Fruit fly (Drosophila melanogaster) whole organism, prepupa: ENCODE results near the gene CG1492.

Experiments
- Blimp-1 ChIP-seq: fragments of 200-800 bp; sonication (Bioruptor generic); optimal IDR thresholded peaks from 3 replicates; lab custom pipeline; 2017; ENCODE audit warnings: missing biosample characterization, missing genetic modification characterization, mild to moderate bottlenecking, moderate library complexity, missing genetic modification reagents
- CG10631 ChIP-seq: fragments of 200-800 bp; sonication (Bioruptor generic); optimal IDR thresholded peaks from 2 replicates; lab custom pipeline; 2016; ENCODE audit warnings: missing biosample characterization, missing genetic modification characterization
- CG11762 ChIP-seq: fragments of 200-800 bp; sonication (Bioruptor generic); optimal IDR thresholded peaks from 3 replicates; lab custom pipeline; 2016; ENCODE audit warnings: missing biosample characterization, missing genetic modification characterization; ENCODE audit not compliant: insufficient read depth
- CG15336 ChIP-seq: fragments of 200-800 bp; sonication (Bioruptor generic); IDR thresholded peaks from 2 replicates; pipeline ENCODE4 v1.3.6; 2022; ENCODE audit warnings: missing biosample characterization, missing genetic modification characterization
- CG1621 ChIP-seq: fragments of 200-800 bp; sonication (Bioruptor generic); optimal IDR thresholded peaks from 3 replicates; lab custom pipeline; 2018; ENCODE audit warnings: missing biosample characterization, mild to moderate bottlenecking, missing genetic modification characterization
- CG16779 ChIP-seq: fragments of 200-800 bp; sonication (Bioruptor generic); optimal IDR thresholded peaks from 3 replicates; lab custom pipeline; 2017; ENCODE audit warnings: missing biosample characterization, mild to moderate bottlenecking, missing genetic modification characterization
- CG3032 ChIP-seq: fragments of 200-800 bp; optimal IDR thresholded peaks from 2 replicates; lab custom pipeline; 2019; ENCODE audit warnings: missing biosample characterization, mild to moderate bottlenecking, missing genetic modification characterization, moderate library complexity
- CG31627 ChIP-seq: fragments of 200-800 bp; sonication (Bioruptor generic); optimal IDR thresholded peaks from 3 replicates; lab custom pipeline; 2016; ENCODE audit warnings: missing biosample characterization, missing genetic modification characterization
- CG32006 ChIP-seq: fragments of 200-800 bp; sonication (Bioruptor generic); optimal IDR thresholded peaks from 3 replicates; lab custom pipeline; 2017; ENCODE audit warnings: missing biosample characterization, mild to moderate bottlenecking, missing genetic modification characterization
- CG6163 ChIP-seq: fragments of 200-800 bp; sonication (Bioruptor generic); IDR thresholded peaks from 3 replicates; pipeline ENCODE4 v1.3.6; 2022; ENCODE audit warnings: missing biosample characterization, missing genetic modification characterization
- CG6276 ChIP-seq: fragments of 200-800 bp; sonication (Bioruptor generic); optimal IDR thresholded peaks from 2 replicates; lab custom pipeline; 2017; ENCODE audit warnings: missing biosample characterization, mild to moderate bottlenecking, missing genetic modification characterization
- CG6854 ChIP-seq: fragments of 200-800 bp; sonication (Bioruptor generic); optimal IDR thresholded peaks from 2 replicates; lab custom pipeline; 2017; ENCODE audit warnings: missing biosample characterization, mild to moderate bottlenecking, missing genetic modification characterization
- CG7368 ChIP-seq: fragments of 200-800 bp; sonication (Bioruptor generic); optimal IDR thresholded peaks from 3 replicates; lab custom pipeline; 2016; ENCODE audit warnings: missing biosample characterization, missing genetic modification characterization
- CG8319 ChIP-seq: fragments of 200-800 bp; sonication (Bioruptor generic); optimal IDR thresholded peaks from 3 replicates; lab custom pipeline; 2016; ENCODE audit warnings: missing biosample characterization, missing genetic modification characterization
- Eip75B ChIP-seq: fragments of 200-800 bp; sonication (Bioruptor generic); optimal IDR thresholded peaks from 3 replicates; lab custom pipeline; 2016; ENCODE audit warnings: missing biosample characterization, missing genetic modification characterization
- Eip78C ChIP-seq: fragments of 200-800 bp; sonication (Bioruptor generic); peaks from one replicate; lab custom pipeline; 2016; ENCODE audit warnings: missing biosample characterization, missing genetic modification characterization
- Eip93F ChIP-seq: fragments of 200-800 bp; sonication (Bioruptor generic); optimal IDR thresholded peaks from 2 replicates; lab custom pipeline; 2016; ENCODE audit warnings: missing biosample characterization, mild to moderate bottlenecking, missing genetic modification characterization
- Ets96B ChIP-seq: fragments of 200-800 bp; optimal IDR thresholded peaks from 2 replicates; lab custom pipeline; 2019; ENCODE audit warnings: missing biosample characterization, mild to moderate bottlenecking, missing genetic modification characterization, moderate library complexity
- Gug ChIP-seq: fragments of 200-800 bp; sonication (Bioruptor generic); IDR thresholded peaks from 2 replicates; pipeline ENCODE4 v1.3.6; 2022; ENCODE audit warnings: missing biosample characterization, missing genetic modification characterization
- Hr38 ChIP-seq: sonication (Bioruptor generic); optimal IDR thresholded peaks from 2 replicates; lab custom pipeline; 2016; ENCODE audit warnings: missing biosample characterization, missing genetic modification characterization
- Hr39 ChIP-seq: fragments of 200-800 bp; sonication (Bioruptor generic); optimal IDR thresholded peaks from 2 replicates; lab custom pipeline; 2016; ENCODE audit warnings: missing biosample characterization, missing genetic modification characterization
- Met ChIP-seq: fragments of 200-800 bp; sonication (Bioruptor generic); optimal IDR thresholded peaks from 3 replicates; lab custom pipeline; 2016; ENCODE audit warnings: missing biosample characterization, missing genetic modification characterization
- OdsH ChIP-seq: fragments of 200-800 bp; sonication (Bioruptor generic); optimal IDR thresholded peaks from 3 replicates; lab custom pipeline; 2016; ENCODE audit warnings: missing biosample characterization, missing genetic modification characterization
- Smox ChIP-seq: fragments of 200-800 bp; sonication (Bioruptor generic); optimal IDR thresholded peaks from 3 replicates; lab custom pipeline; 2016; ENCODE audit warnings: missing biosample characterization, missing genetic modification characterization
- Sox102F ChIP-seq: fragments of 200-800 bp; sonication (Bioruptor generic); optimal IDR thresholded peaks from 2 replicates; lab custom pipeline; 2016; ENCODE audit warnings: missing biosample characterization, mild to moderate bottlenecking, missing genetic modification characterization
- Sox14 ChIP-seq: fragments of 200-800 bp; sonication (Bioruptor generic); optimal IDR thresholded peaks from 3 replicates; lab custom pipeline; 2016; ENCODE audit warnings: missing biosample characterization, missing genetic modification characterization
- achi ChIP-seq: fragments of 200-800 bp; sonication (Bioruptor generic); optimal IDR thresholded peaks from 3 replicates; lab custom pipeline; 2016; ENCODE audit warnings: missing biosample characterization, missing genetic modification characterization
- cyc ChIP-seq: fragments of 200-800 bp; sonication (Bioruptor generic); optimal IDR thresholded peaks from 3 replicates; lab custom pipeline; 2016; ENCODE audit warnings: missing biosample characterization, missing genetic modification characterization
- dac ChIP-seq: fragments of 200-800 bp; sonication (Bioruptor generic); optimal IDR thresholded peaks from 2 replicates; lab custom pipeline; 2017; ENCODE audit warnings: missing biosample characterization, mild to moderate bottlenecking, missing genetic modification characterization
- dsx ChIP-seq: fragments of 200-800 bp; optimal IDR thresholded peaks from 3 replicates; lab custom pipeline; 2019; ENCODE audit warnings: missing biosample characterization, mild to moderate bottlenecking, missing genetic modification characterization, moderate library complexity; ENCODE audit not compliant: poor library complexity, severe bottlenecking
- esn ChIP-seq: fragments of 200-800 bp; sonication (Bioruptor generic); optimal IDR thresholded peaks from 2 replicates; lab custom pipeline; 2016; ENCODE audit warnings: missing biosample characterization, mild to moderate bottlenecking, missing genetic modification characterization, moderate library complexity
- fkh ChIP-seq: fragments of 200-800 bp; sonication (Bioruptor generic); optimal IDR thresholded peaks from 3 replicates; lab custom pipeline; 2017; ENCODE audit warnings: missing biosample characterization, mild to moderate bottlenecking, missing genetic modification characterization, moderate library complexity
- lz ChIP-seq: fragments of 200-800 bp; sonication (Bioruptor generic); optimal IDR thresholded peaks from 3 replicates; lab custom pipeline; 2016; ENCODE audit warnings: missing biosample characterization, missing genetic modification characterization
- pdm3 ChIP-seq: fragments of 200-800 bp; sonication (Bioruptor generic); optimal IDR thresholded peaks from 3 replicates; lab custom pipeline; 2016; ENCODE audit warnings: missing biosample characterization, missing genetic modification characterization
- salr ChIP-seq, 2 experiments: fragments of 200-800 bp; sonication (Bioruptor generic); optimal IDR thresholded peaks; 3 replicates each; lab custom pipeline; 2016 to 2018; ENCODE audit warnings: missing biosample characterization in 2 of 2, missing genetic modification characterization in 2 of 2, mild to moderate bottlenecking in 1 of 2
- svp ChIP-seq: fragments of 200-800 bp; sonication (Bioruptor generic); peaks from one replicate; lab custom pipeline; 2016; ENCODE audit warnings: missing biosample characterization, missing genetic modification characterization
- vri ChIP-seq: fragments of 200-800 bp; sonication (Bioruptor generic); optimal IDR thresholded peaks from 3 replicates; lab custom pipeline; 2016; ENCODE audit warnings: missing biosample characterization, mild to moderate bottlenecking, missing genetic modification characterization

CG1492 gene

dm6 chrX:12012149-12013097, at the start of gene CG1492, which contains the start of gene regucalcin:
TSS of gene CG1492 (minus strand) at chrX:12012211.
TSS of gene regucalcin (plus strand) at chrX:12012377.
- no peak for TF ChIP-seq vri (GFP tag; lab: Kevin White, UChicago)
- no peak for TF ChIP-seq Gug (GFP tag; lab: Robert Waterston, UW)
- no peak for TF ChIP-seq cyc
- TF ChIP-seq Blimp-1 (GFP tag; lab: Kevin White, UChicago): no peak
- no peak for TF ChIP-seq Met
- peak; percentile 31 for TF ChIP-seq dsx (GFP tag; lab: Kevin White, UChicago)
- no peak for TF ChIP-seq CG3032
- TF ChIP-seq Hr39 (GFP tag; lab: Kevin White, UChicago): no peak
- TF ChIP-seq Ets96B (tag; lab: Kevin White, UChicago): no peak
- no peak for TF ChIP-seq CG1621
- TF ChIP-seq CG15336 (GFP tag; lab: Robert Waterston, UW): no peak
- TF ChIP-seq CG10631 (GFP tag; lab: Kevin White, UChicago): no peak
- TF ChIP-seq svp (GFP tag; lab: Kevin White, UChicago): peak; percentile 95
- TF ChIP-seq Eip93F (GFP tag; lab: Kevin White, UChicago): no peak
- TF ChIP-seq esn (GFP tag; lab: Kevin White, UChicago): no peak
- TF ChIP-seq Eip78C: peak; percentile 6
- no peak for TF ChIP-seq CG6854 (GFP tag; lab: Kevin White, UChicago)
- TF ChIP-seq CG6163 (GFP tag; lab: Robert Waterston, UW): no peak
- no peak for TF ChIP-seq CG32006 (GFP tag; lab: Kevin White, UChicago)
- TF ChIP-seq fkh: peak; percentile 66
- TF ChIP-seq CG6276 (GFP tag; lab: Kevin White, UChicago): no peak

- TF ChIP-seq Sox102F (GFP tag; lab: Kevin White, UChicago) (no peak), Hr39 (GFP tag; lab: Kevin White, UChicago) (no peak), Blimp-1 (GFP tag; lab: Kevin White, UChicago) (no peak), cyc (no peak), dsx (GFP tag; lab: Kevin White, UChicago) (no peak), lz (GFP tag; lab: Kevin White, UChicago) (no peak), CG11762 (GFP tag; lab: Kevin White, UChicago) (no peak), salr (GFP tag; optimal IDR thresholded peaks at IDR 0.05; lab: Kevin White, UChicago) (no peak), OdsH (GFP tag; lab: Kevin White, UChicago) (no peak), CG31627 (GFP tag; lab: Kevin White, UChicago) (no peak), CG15336 (GFP tag; lab: Robert Waterston, UW) (no peak), Eip93F (GFP tag; lab: Kevin White, UChicago) (no peak)
Observed at dm6 chrX:12059495-12059894, 47.5 kb upstream of the CG1492 start, which contains the start of gene Muc11A. TSS of gene Muc11A (plus strand) at chrX:12059795.

dm6 chrX:12056535-12056934, 44.5 kb upstream of the CG1492 start, which contains the start of gene Uch-L5R:
TSS of gene Uch-L5R (minus strand) at chrX:12056635.
- TF ChIP-seq vri (GFP tag; lab: Kevin White, UChicago) (no peak), CG1621 (no peak), CG6276 (GFP tag; lab: Kevin White, UChicago) (no peak), CG32006 (GFP tag; lab: Kevin White, UChicago) (no peak), Hr38 (no peak), achi (GFP tag; lab: Kevin White, UChicago) (no peak), Blimp-1 (GFP tag; lab: Kevin White, UChicago) (no peak), CG16779 (tag; lab: Kevin White, UChicago) (no peak), dac (GFP tag; lab: Kevin White, UChicago) (no peak), Eip93F (GFP tag; lab: Kevin White, UChicago) (no peak), Eip75B (GFP tag; lab: Kevin White, UChicago) (no peak), Smox (GFP tag; lab: Kevin White, UChicago) (no peak), salr (GFP tag; optimal IDR thresholded peaks at IDR 0.05; lab: Kevin White, UChicago) (no peak), CG7368 (GFP tag; lab: Kevin White, UChicago) (no peak), Sox14 (GFP tag; lab: Kevin White, UChicago) (no peak), pdm3 (GFP tag; lab: Kevin White, UChicago) (no peak), CG8319 (GFP tag; lab: Kevin White, UChicago) (no peak), CG11762 (GFP tag; lab: Kevin White, UChicago) (no peak)
